Worm (Caenorhabditis elegans): ENCODE data around the gene gcy-12.

gcy-12 gene

ce11 chrII:5321718-5322286, 10.0 kb downstream of the gcy-12 start:
- no peak for TF ChIP-seq nhr-77 (tag; optimal IDR thresholded peaks at IDR 0.05)
- TF ChIP-seq ama-1 (optimal IDR thresholded peaks at IDR 0.05): no peak
- no peak for TF ChIP-seq unc-62 (GFP tag; optimal IDR thresholded peaks at IDR 0.05)
- no peak for TF ChIP-seq nhr-237 (tag; optimal IDR thresholded peaks at IDR 0.05)
- TF ChIP-seq nhr-12 (tag; optimal IDR thresholded peaks at IDR 0.05): no peak
- no peak for TF ChIP-seq ztf-4 (tag; optimal IDR thresholded peaks at IDR 0.05)
- no peak for TF ChIP-seq peb-1 (tag; optimal IDR thresholded peaks at IDR 0.05)
- no peak for TF ChIP-seq ZK546.5 (tag; optimal IDR thresholded peaks at IDR 0.05)
- TF ChIP-seq lsy-2 (tag; optimal IDR thresholded peaks at IDR 0.05): peak in 1 of 2 experiments; percentile 45
- TF ChIP-seq zag-1 (tag; optimal IDR thresholded peaks at IDR 0.05): no peak
- TF ChIP-seq snpc-4 (tag; optimal IDR thresholded peaks at IDR 0.05): no peak
- no peak for TF ChIP-seq sem-4 (tag; optimal IDR thresholded peaks at IDR 0.05)
- TF ChIP-seq nhr-25 (tag; optimal IDR thresholded peaks at IDR 0.05): peak; percentile 89
- no peak for TF ChIP-seq lin-11 (tag; optimal IDR thresholded peaks at IDR 0.05)
- TF ChIP-seq unc-39 (tag; optimal IDR thresholded peaks at IDR 0.05): no peak
- TF ChIP-seq ceh-82 (tag; optimal IDR thresholded peaks at IDR 0.05): no peak
- TF ChIP-seq nhr-11 (tag; optimal IDR thresholded peaks at IDR 0.05): no peak
- no peak for TF ChIP-seq crh-2 (tag; optimal IDR thresholded peaks at IDR 0.05)
- TF ChIP-seq aly-2 (tag; optimal IDR thresholded peaks at IDR 0.05): no peak
- TF ChIP-seq mdl-1 (tag; optimal IDR thresholded peaks at IDR 0.05): no peak
- TF ChIP-seq unc-55 (GFP tag; optimal IDR thresholded peaks at IDR 0.05): no peak
- TF ChIP-seq dmd-4 (tag; optimal IDR thresholded peaks at IDR 0.05): no peak
- TF ChIP-seq nhr-10 (tag; optimal IDR thresholded peaks at IDR 0.05): no peak
- TF ChIP-seq gmeb-1 (tag; optimal IDR thresholded peaks at IDR 0.05): peak; percentile 57
- no peak for TF ChIP-seq C34F6.9 (tag; optimal IDR thresholded peaks at IDR 0.05)
- TF ChIP-seq lin-39 (tag; optimal IDR thresholded peaks at IDR 0.05): no peak
- TF ChIP-seq nhr-129 (tag; optimal IDR thresholded peaks at IDR 0.05): peak; percentile 49
- peak; percentile 55 for TF ChIP-seq sma-3 (GFP tag; optimal IDR thresholded peaks at IDR 0.05)
- TF ChIP-seq Y55F3AM.14 (GFP tag; optimal IDR thresholded peaks at IDR 0.05): peak; percentile 80
- TF ChIP-seq mab-5 (tag; optimal IDR thresholded peaks at IDR 0.05): no peak
- TF ChIP-seq ceh-16 (tag; optimal IDR thresholded peaks at IDR 0.05): peak; percentile 50
- TF ChIP-seq R02D3.7 (tag; optimal IDR thresholded peaks at IDR 0.05): no peak
- no peak for TF ChIP-seq nhr-6 (tag; optimal IDR thresholded peaks at IDR 0.05)
- peak; percentile 81 for TF ChIP-seq blmp-1 (tag; optimal IDR thresholded peaks at IDR 0.05; ENCODE audit: insufficient read depth)
- TF ChIP-seq ztf-1 (GFP tag; conservative IDR thresholded peaks at IDR 0.05): no peak
- no peak for TF ChIP-seq elt-3 (tag; optimal IDR thresholded peaks at IDR 0.05)
- peak; percentile 86 for TF ChIP-seq F13H6.1 (tag; optimal IDR thresholded peaks at IDR 0.05)
- no peak for TF ChIP-seq ztf-11 (tag; optimal IDR thresholded peaks at IDR 0.05)
- TF ChIP-seq fos-1 (tag; optimal IDR thresholded peaks at IDR 0.05): peak; percentile 44
- no peak for TF ChIP-seq egl-27 (tag; optimal IDR thresholded peaks at IDR 0.05)
- no peak for TF ChIP-seq elt-1 (tag; optimal IDR thresholded peaks at IDR 0.05)
- TF ChIP-seq nhr-23 (tag; optimal IDR thresholded peaks at IDR 0.05): no peak
- TF ChIP-seq nhr-21 (tag; optimal IDR thresholded peaks at IDR 0.05): peak; percentile 61
- peak; percentile 91 for TF ChIP-seq sma-9 (GFP tag; optimal IDR thresholded peaks at IDR 0.05)
- no peak for TF ChIP-seq sma-9 (tag; optimal IDR thresholded peaks at IDR 0.05)

- TF ChIP-seq mab-5 (tag; optimal IDR thresholded peaks at IDR 0.05) (no peak), nhr-11 (tag; optimal IDR thresholded peaks at IDR 0.05) (no peak), ceh-16 (tag; optimal IDR thresholded peaks at IDR 0.05) (no peak), nhr-129 (tag; optimal IDR thresholded peaks at IDR 0.05) (peak; percentile 2), ztf-4 (tag; optimal IDR thresholded peaks at IDR 0.05) (no peak), nhr-23 (tag; optimal IDR thresholded peaks at IDR 0.05) (no peak), alr-1 (tag; optimal IDR thresholded peaks at IDR 0.05) (no peak), peb-1 (tag; optimal IDR thresholded peaks at IDR 0.05) (no peak), blmp-1 (tag; optimal IDR thresholded peaks at IDR 0.05; ENCODE audit: insufficient read depth) (peak; percentile 57), ztf-1 (GFP tag; conservative IDR thresholded peaks at IDR 0.05) (no peak), elt-3 (tag; optimal IDR thresholded peaks at IDR 0.05) (no peak), aly-2 (tag; optimal IDR thresholded peaks at IDR 0.05) (no peak), sma-9 (GFP tag; optimal IDR thresholded peaks at IDR 0.05) (peak; percentile 16), sma-9 (tag; optimal IDR thresholded peaks at IDR 0.05) (no peak), nhr-25 (tag; optimal IDR thresholded peaks at IDR 0.05) (peak; percentile 4)
These were observed 11.0 kb downstream of the gcy-12 start, which contains the start of gene vhp-1 for ce11 chrII:5322732-5323326. Gene vhp-1 (plus strand): TSS chrII:5323276.
